Worm (Caenorhabditis elegans) whole organism, L1 larva: ENCODE results near the gene enu-3.2.

ENCODE experiments used
- ces-1 ChIP-seq: fragments of 150-350 bp; optimal IDR thresholded peaks from 2 replicates; lab custom pipeline; 2014; ENCODE audit warnings: missing biosample characterization, missing genetic modification reagents, missing genetic modification characterization
- elt-2 ChIP-seq: sonication (generic microtip); optimal IDR thresholded peaks from 2 replicates; lab custom pipeline; 2016; ENCODE audit warnings: missing genetic modification characterization, mild to moderate bottlenecking, inconsistent platforms, missing compliant biosample characterization, missing genetic modification reagents
- fkh-10 ChIP-seq: sonication (generic microtip); optimal IDR thresholded peaks from 2 replicates; lab custom pipeline; 2017; ENCODE audit warnings: missing biosample characterization, missing genetic modification reagents, missing genetic modification characterization
- fos-1 ChIP-seq: fragments of 150-350 bp; optimal IDR thresholded peaks from 2 replicates; lab custom pipeline; 2014; ENCODE audit warnings: missing biosample characterization, missing genetic modification characterization
- mdl-1 ChIP-seq, 2 experiments: fragments of 150-350 bp; optimal IDR thresholded peaks; 2 replicates each; lab custom pipeline; 2014 to 2017; ENCODE audit warnings: missing biosample characterization in 2 of 2, missing genetic modification characterization in 2 of 2, inconsistent platforms in 1 of 2
- mep-1 ChIP-seq: fragments of 150-350 bp; optimal IDR thresholded peaks from 2 replicates; lab custom pipeline; 2014; ENCODE audit warnings: missing biosample characterization, missing genetic modification characterization
- tbx-2 ChIP-seq: sonication (generic microtip); optimal IDR thresholded peaks from 2 replicates; lab custom pipeline; 2016; ENCODE audit warnings: missing genetic modification characterization, missing compliant biosample characterization

ce11 chrIII:4779855-4780254 lies 5.2 kb downstream of the enu-3.2 start, which contains the start of gene B0393.9:
- TF ChIP-seq fkh-10 (GFP tag; lab: Kevin White, UChicago): no peak
- TF ChIP-seq ces-1 (GFP tag; lab: Kevin White, UChicago): no peak
- no peak for TF ChIP-seq tbx-2 (tag; lab: Kevin White, UChicago)
- no peak for TF ChIP-seq fos-1 (tag; lab: Kevin White, UChicago)
- TF ChIP-seq mdl-1 (tag; optimal IDR thresholded peaks at IDR 0.05; lab: Kevin White, UChicago): no peak
- peak; percentile 25 for TF ChIP-seq elt-2 (tag; lab: Kevin White, UChicago)
- no peak for TF ChIP-seq mep-1 (tag; lab: Kevin White, UChicago)
